Fruit fly (Drosophila melanogaster): ENCODE data around the gene Cpr12A.

Gene Cpr12A

DNA sequence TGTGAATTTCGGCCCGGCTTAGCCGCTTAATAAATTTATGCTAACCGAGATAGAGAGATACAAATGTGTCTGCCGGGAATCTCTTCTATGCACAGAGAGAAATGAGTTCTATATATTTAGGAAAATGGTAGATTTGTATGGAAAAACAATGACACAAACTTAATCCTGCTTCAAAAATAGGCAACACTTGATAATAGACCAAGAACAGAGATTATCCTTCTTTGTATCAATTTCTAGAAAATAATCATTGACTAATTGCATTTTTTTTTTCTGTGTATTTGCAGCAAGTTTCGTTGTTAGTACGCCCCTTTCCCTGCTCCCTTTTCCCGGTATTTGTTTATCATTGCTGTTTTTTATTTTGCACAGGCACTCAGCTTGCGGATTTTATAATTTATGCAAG lies 4.0 kb upstream of the Cpr12A start:
- no peak for TF ChIP-seq rn (GFP tag; IDR thresholded peaks at IDR 0.05)
- TF ChIP-seq CG14655 (GFP tag; optimal IDR thresholded peaks at IDR 0.05) = peak; percentile 25
- no peak for TF ChIP-seq Snoo (tag; optimal IDR thresholded peaks at IDR 0.05)
- TF ChIP-seq CG34367 (tag; optimal IDR thresholded peaks at IDR 0.05) = peak; percentile 9
- no peak for TF ChIP-seq CG8301 (tag; optimal IDR thresholded peaks at IDR 0.05)
- TF ChIP-seq gl (tag; optimal IDR thresholded peaks at IDR 0.05) = no peak
- TF ChIP-seq CG15710 (tag; optimal IDR thresholded peaks at IDR 0.05) = no peak
- peak; percentile 26 for TF ChIP-seq CG17806 (tag; optimal IDR thresholded peaks at IDR 0.05)
- TF ChIP-seq CG8159 (tag; optimal IDR thresholded peaks at IDR 0.05) = peak; percentile 1
- no peak for TF ChIP-seq CG10348 (GFP tag; IDR thresholded peaks at IDR 0.05)
- TF ChIP-seq CG9948 (tag; optimal IDR thresholded peaks at IDR 0.05) = peak; percentile 24
- no peak for TF ChIP-seq CG13204 (GFP tag; optimal IDR thresholded peaks at IDR 0.05)

- TF ChIP-seq CG13204 (GFP tag; optimal IDR thresholded peaks at IDR 0.05) = no peak
- no peak for TF ChIP-seq CG32121 (GFP tag; IDR thresholded peaks at IDR 0.05)
- TF ChIP-seq Pif1B (GFP tag; optimal IDR thresholded peaks at IDR 0.05) = peak; percentile 39
- TF ChIP-seq CG14655 (GFP tag; optimal IDR thresholded peaks at IDR 0.05) = peak; percentile 28
- TF ChIP-seq D1 (tag; optimal IDR thresholded peaks at IDR 0.05) = no peak
- peak; percentile 57 for TF ChIP-seq CG8159 (tag; optimal IDR thresholded peaks at IDR 0.05)
- TF ChIP-seq CG34367 (tag; optimal IDR thresholded peaks at IDR 0.05) = peak; percentile 19
- TF ChIP-seq CG8301 (tag; optimal IDR thresholded peaks at IDR 0.05) = peak; percentile 3
- peak; percentile 40 for TF ChIP-seq Snoo (tag; optimal IDR thresholded peaks at IDR 0.05)
- TF ChIP-seq CG4496 (GFP tag; IDR thresholded peaks at IDR 0.05) = peak; percentile 47; the same call in 1 of the 3 replicates
- no peak for TF ChIP-seq rn (GFP tag; IDR thresholded peaks at IDR 0.05)
- TF ChIP-seq CG10348 (GFP tag; IDR thresholded peaks at IDR 0.05) = no peak
- peak; percentile 29 for TF ChIP-seq CG17806 (tag; optimal IDR thresholded peaks at IDR 0.05)
- no peak for TF ChIP-seq CG12605 (GFP tag; IDR thresholded peaks at IDR 0.05)
- no peak; the same call in 2 of the 3 replicates for TF ChIP-seq fd96Ca (GFP tag; IDR thresholded peaks at IDR 0.05)
- TF ChIP-seq EcR (GFP tag; optimal IDR thresholded peaks at IDR 0.05) = no peak
- no peak for TF ChIP-seq Ets98B (GFP tag; IDR thresholded peaks at IDR 0.05)
- peak; percentile 40 for TF ChIP-seq CG9948 (tag; optimal IDR thresholded peaks at IDR 0.05)
- TF ChIP-seq Pif1A (GFP tag; optimal IDR thresholded peaks at IDR 0.05) = peak; percentile 48
- peak; percentile 37 for TF ChIP-seq CG15710 (tag; optimal IDR thresholded peaks at IDR 0.05)
- no peak for TF ChIP-seq gl (tag; optimal IDR thresholded peaks at IDR 0.05)
Observed at dm6 chrX:13540920-13541605, 2.4 kb upstream of the Cpr12A start.

DNA sequence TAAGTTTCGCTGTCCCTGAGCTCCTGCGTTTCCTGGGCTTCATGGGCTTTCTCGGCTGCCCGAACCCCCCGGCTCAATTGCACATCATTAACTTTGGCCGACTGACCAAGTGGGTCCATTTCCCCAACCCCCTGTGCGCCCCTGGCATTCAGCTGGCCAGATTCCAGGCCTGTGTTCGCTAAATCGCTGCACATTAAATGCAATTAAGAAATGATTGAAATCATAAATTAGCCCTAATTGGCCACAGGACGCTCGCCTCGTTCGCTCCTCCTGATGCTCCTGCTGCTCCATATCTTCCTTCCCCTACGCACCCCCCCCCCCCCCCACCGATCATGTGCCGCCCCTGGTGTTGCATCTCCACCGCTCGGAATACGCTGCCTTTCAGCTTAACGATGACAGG lies 1.4 kb upstream of the Cpr12A start:
- no peak for TF ChIP-seq CG34367 (tag; optimal IDR thresholded peaks at IDR 0.05)
- TF ChIP-seq D1 (tag; optimal IDR thresholded peaks at IDR 0.05) = no peak
- no peak for TF ChIP-seq Pif1A (GFP tag; optimal IDR thresholded peaks at IDR 0.05)
- TF ChIP-seq CG10348 (GFP tag; IDR thresholded peaks at IDR 0.05) = no peak
- TF ChIP-seq CG15710 (tag; optimal IDR thresholded peaks at IDR 0.05) = no peak
- TF ChIP-seq CG32121 (GFP tag; IDR thresholded peaks at IDR 0.05) = no peak

DNA sequence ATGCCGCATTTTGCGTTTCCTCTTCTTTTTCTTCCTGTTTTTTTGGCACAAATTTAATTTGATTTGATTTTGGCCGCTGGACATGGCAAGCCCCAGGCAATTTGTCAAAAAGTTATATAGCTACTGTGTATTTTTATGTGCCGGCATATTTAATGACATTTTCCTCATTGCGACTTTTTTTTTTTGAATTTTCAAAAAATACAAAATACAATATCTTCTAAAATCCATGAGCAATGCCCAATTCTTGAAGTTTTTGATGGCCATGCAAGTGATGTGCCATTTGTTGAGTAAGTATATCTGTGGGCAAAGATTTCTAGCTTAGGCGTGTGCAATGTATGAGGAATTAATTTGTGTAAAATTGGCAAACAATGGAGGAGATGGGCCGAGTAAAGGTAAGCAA lies 12.3 kb downstream of the Cpr12A start, which contains the start of gene CG11816:
Gene CG11816, minus strand, starts transcription at position 101 of the 400 bp plus-strand sequence.
- no peak for TF ChIP-seq CG32121 (GFP tag; IDR thresholded peaks at IDR 0.05)
- TF ChIP-seq CG10348 (GFP tag; IDR thresholded peaks at IDR 0.05) = no peak
- no peak for TF ChIP-seq fd96Ca (GFP tag; IDR thresholded peaks at IDR 0.05)
- no peak for TF ChIP-seq Snoo (tag; optimal IDR thresholded peaks at IDR 0.05)
- no peak for TF ChIP-seq Pif1A (GFP tag; optimal IDR thresholded peaks at IDR 0.05)
- TF ChIP-seq CG13204 (GFP tag; optimal IDR thresholded peaks at IDR 0.05) = no peak
- no peak for TF ChIP-seq CG9948 (tag; optimal IDR thresholded peaks at IDR 0.05)
- no peak for TF ChIP-seq D1 (tag; optimal IDR thresholded peaks at IDR 0.05)
- TF ChIP-seq CG15710 (tag; optimal IDR thresholded peaks at IDR 0.05) = no peak
- TF ChIP-seq CG4496 (GFP tag; IDR thresholded peaks at IDR 0.05) = no peak
- TF ChIP-seq CG34367 (tag; optimal IDR thresholded peaks at IDR 0.05) = no peak
- no peak for TF ChIP-seq rn (GFP tag; IDR thresholded peaks at IDR 0.05)
- no peak for TF ChIP-seq CG8159 (tag; optimal IDR thresholded peaks at IDR 0.05)
- no peak for TF ChIP-seq Ets98B (GFP tag; IDR thresholded peaks at IDR 0.05)
- TF ChIP-seq CG12605 (GFP tag; IDR thresholded peaks at IDR 0.05) = no peak
- TF ChIP-seq Pif1B (GFP tag; optimal IDR thresholded peaks at IDR 0.05) = no peak
- TF ChIP-seq EcR (GFP tag; optimal IDR thresholded peaks at IDR 0.05) = no peak

DNA sequence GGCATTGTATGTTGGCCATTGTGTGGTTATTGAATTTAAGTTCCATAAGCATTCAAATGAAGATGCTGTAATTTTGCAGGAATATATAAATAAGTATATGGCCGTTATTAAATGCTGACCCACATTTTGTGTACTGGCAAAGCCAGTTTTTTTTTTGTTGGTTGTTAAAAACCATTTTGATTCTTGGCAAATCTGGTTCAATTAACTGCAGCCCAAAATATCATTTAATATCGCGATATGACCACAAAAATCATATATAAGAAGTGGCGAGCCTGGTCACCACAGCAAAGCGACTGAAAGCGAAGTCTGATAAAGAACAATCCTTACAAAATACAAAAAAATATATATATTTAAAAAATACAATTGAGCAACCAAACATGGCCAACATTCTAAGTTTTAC lies 12.7 kb downstream of the Cpr12A start, which contains the start of gene CG32631:
Gene CG32631, plus strand, starts transcription at position 301 of the 400 bp plus-strand sequence.
- TF ChIP-seq CG12605 (GFP tag; IDR thresholded peaks at IDR 0.05) (no peak), Ets98B (GFP tag; IDR thresholded peaks at IDR 0.05) (no peak), CG15710 (tag; optimal IDR thresholded peaks at IDR 0.05) (no peak), rn (GFP tag; IDR thresholded peaks at IDR 0.05) (no peak), CG34367 (tag; optimal IDR thresholded peaks at IDR 0.05) (no peak), CG9948 (tag; optimal IDR thresholded peaks at IDR 0.05) (no peak), Pif1B (GFP tag; optimal IDR thresholded peaks at IDR 0.05) (no peak), gl (tag; optimal IDR thresholded peaks at IDR 0.05) (no peak), fd96Ca (GFP tag; IDR thresholded peaks at IDR 0.05) (no peak), CG10348 (GFP tag; IDR thresholded peaks at IDR 0.05) (no peak), Snoo (tag; optimal IDR thresholded peaks at IDR 0.05) (no peak), EcR (GFP tag; optimal IDR thresholded peaks at IDR 0.05) (no peak), CG8301 (tag; optimal IDR thresholded peaks at IDR 0.05) (no peak), CG13204 (GFP tag; optimal IDR thresholded peaks at IDR 0.05) (no peak), CG14655 (GFP tag; optimal IDR thresholded peaks at IDR 0.05) (no peak), D1 (tag; optimal IDR thresholded peaks at IDR 0.05) (no peak), CG32121 (GFP tag; IDR thresholded peaks at IDR 0.05) (no peak), CG8159 (tag; optimal IDR thresholded peaks at IDR 0.05) (no peak), CG4496 (GFP tag; IDR thresholded peaks at IDR 0.05) (no peak), Pif1A (GFP tag; optimal IDR thresholded peaks at IDR 0.05) (no peak)

All from whole organism, pupa.